Worm (Caenorhabditis elegans): ENCODE data around the gene nlp-6.

DNA sequence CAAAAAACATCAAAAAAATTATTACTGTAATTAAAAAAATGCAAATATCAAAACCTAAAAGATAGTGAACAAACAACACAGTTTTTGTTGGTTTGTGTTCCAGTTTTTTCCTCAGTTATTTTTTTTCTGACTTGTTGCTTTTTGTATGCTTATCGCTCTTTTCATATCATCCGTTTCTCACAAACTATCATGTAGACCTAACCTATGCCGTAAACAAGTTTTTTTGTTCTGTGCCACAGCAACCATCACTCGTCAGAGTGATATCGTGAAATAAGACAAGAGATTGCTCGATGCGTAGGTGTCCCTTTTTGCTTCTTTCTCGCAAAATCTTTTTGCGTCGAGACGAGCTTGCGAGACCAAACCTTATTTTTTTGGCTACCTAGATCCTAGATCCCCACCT, 10.0 kb downstream of the nlp-6 start:
- TF ChIP-seq hnd-1 (tag; optimal IDR thresholded peaks at IDR 0.05), result no peak
- TF ChIP-seq ama-1 (optimal IDR thresholded peaks at IDR 0.05), result no peak
- TF ChIP-seq scrt-1 (GFP tag; IDR thresholded peaks at IDR 0.05), result no peak
- no peak for TF ChIP-seq pes-1 (GFP tag; IDR thresholded peaks at IDR 0.05)
- TF ChIP-seq hmg-4 (GFP tag; optimal IDR thresholded peaks at IDR 0.05), result no peak
- no peak for TF ChIP-seq tbx-37 (GFP tag; conservative IDR thresholded peaks at IDR 0.05)
- no peak for TF ChIP-seq sea-1 (GFP tag; conservative IDR thresholded peaks at IDR 0.05)
- no peak for TF ChIP-seq ets-7 (tag; optimal IDR thresholded peaks at IDR 0.05)
- no peak for TF ChIP-seq F13C5.2 (tag; optimal IDR thresholded peaks at IDR 0.05)
- TF ChIP-seq ceh-36 (tag; optimal IDR thresholded peaks at IDR 0.05), result no peak
- no peak for TF ChIP-seq tbx-11 (GFP tag; IDR thresholded peaks at IDR 0.05)
- TF ChIP-seq B0310.2 (tag; optimal IDR thresholded peaks at IDR 0.05), result no peak

Measured in whole organism, early embryonic.